Worm (Caenorhabditis elegans) whole organism, mixed stage, embryonic: Measurements from ENCODE around the gene R09D1.13.

Source experiments
- M03D4.4 ChIP-seq: sonication (generic microtip); optimal IDR thresholded peaks from 2 replicates; lab custom pipeline; 2017; ENCODE audit warnings: mild to moderate bottlenecking, missing genetic modification characterization, missing compliant biosample characterization
- blmp-1 ChIP-seq: fragments of 150-350 bp; optimal IDR thresholded peaks from 2 replicates; lab custom pipeline; 2014; ENCODE audit warnings: missing biosample characterization, missing genetic modification characterization
- ceh-39 ChIP-seq: fragments of 150-350 bp; optimal IDR thresholded peaks from 2 replicates; lab custom pipeline; 2014; ENCODE audit warnings: missing biosample characterization, missing genetic modification characterization
- ceh-43 ChIP-seq: fragments of 200-800 bp; sonication (Bioruptor generic); optimal IDR thresholded peaks from 2 replicates; lab custom pipeline; 2018; ENCODE audit warnings: mild to moderate bottlenecking, missing genetic modification characterization, moderate library complexity, missing compliant biosample characterization
- ceh-83 ChIP-seq: fragments of 200-800 bp; sonication (Bioruptor generic); optimal IDR thresholded peaks from 2 replicates; lab custom pipeline; 2018; ENCODE audit warnings: mild to moderate bottlenecking, missing genetic modification characterization, missing compliant biosample characterization
- ces-1 ChIP-seq: fragments of 150-350 bp; optimal IDR thresholded peaks from 2 replicates; lab custom pipeline; 2014; ENCODE audit warnings: missing biosample characterization, missing genetic modification reagents, missing genetic modification characterization
- cnd-1 ChIP-seq: fragments of 200-800 bp; sonication (Bioruptor generic); optimal IDR thresholded peaks from 2 replicates; lab custom pipeline; 2018; ENCODE audit warnings: mild to moderate bottlenecking, missing genetic modification characterization, missing compliant biosample characterization
- drap-1 ChIP-seq: fragments of 200-800 bp; sonication (Bioruptor generic); optimal IDR thresholded peaks from 3 replicates; lab custom pipeline; 2018; ENCODE audit warnings: mild to moderate bottlenecking, missing genetic modification characterization, missing compliant biosample characterization
- elt-1 ChIP-seq: sonication (generic microtip); optimal IDR thresholded peaks from 2 replicates; lab custom pipeline; 2017; ENCODE audit warnings: missing genetic modification characterization, mild to moderate bottlenecking, missing compliant biosample characterization, antibody characterized with exemption, moderate library complexity, borderline replicate concordance; ENCODE audit not compliant: insufficient read depth
- flh-1 ChIP-seq: fragments of 200-800 bp; sonication (Bioruptor generic); optimal IDR thresholded peaks from 2 replicates; lab custom pipeline; 2018; ENCODE audit warnings: mild to moderate bottlenecking, missing genetic modification characterization, moderate library complexity, missing compliant biosample characterization
- ham-2 ChIP-seq: fragments of 200-800 bp; sonication (Bioruptor generic); optimal IDR thresholded peaks from 2 replicates; lab custom pipeline; 2018; ENCODE audit warnings: mild to moderate bottlenecking, missing genetic modification characterization, missing compliant biosample characterization
- hlh-1 ChIP-seq: fragments of 150-350 bp; optimal IDR thresholded peaks from 2 replicates; lab custom pipeline; 2014; ENCODE audit warnings: missing biosample characterization, missing genetic modification reagents, missing genetic modification characterization
- lin-32 ChIP-seq: fragments of 200-800 bp; sonication (Bioruptor generic); optimal IDR thresholded peaks from 2 replicates; lab custom pipeline; 2018; ENCODE audit warnings: mild to moderate bottlenecking, missing genetic modification characterization, missing compliant biosample characterization
- mab-5 ChIP-seq: fragments of 150-350 bp; optimal IDR thresholded peaks from 2 replicates; lab custom pipeline; 2014; ENCODE audit warnings: missing biosample characterization, missing genetic modification characterization
- mls-2 ChIP-seq: sonication (generic microtip); optimal IDR thresholded peaks from 2 replicates; lab custom pipeline; 2016; ENCODE audit warnings: mild to moderate bottlenecking, missing genetic modification characterization, moderate library complexity, missing compliant biosample characterization
- nhr-12 ChIP-seq: fragments of 150-350 bp; optimal IDR thresholded peaks from 2 replicates; lab custom pipeline; 2014; ENCODE audit warnings: missing biosample characterization, missing genetic modification characterization
- nhr-237 ChIP-seq: fragments of 150-350 bp; optimal IDR thresholded peaks from 2 replicates; lab custom pipeline; 2014; ENCODE audit warnings: missing biosample characterization, missing genetic modification characterization
- nhr-28 ChIP-seq: fragments of 150-350 bp; optimal IDR thresholded peaks from 2 replicates; lab custom pipeline; 2014; ENCODE audit warnings: missing biosample characterization, missing genetic modification characterization
- pha-4 ChIP-seq: fragments of 150-350 bp; optimal IDR thresholded peaks from 2 replicates; lab custom pipeline; 2018; ENCODE audit warnings: missing biosample characterization, missing genetic modification reagents, missing genetic modification characterization
- snpc-4 ChIP-seq: fragments of 150-350 bp; optimal IDR thresholded peaks from 2 replicates; lab custom pipeline; 2014; ENCODE audit warnings: missing biosample characterization, missing genetic modification characterization
- sptf-1 ChIP-seq: sonication (generic microtip); optimal IDR thresholded peaks from 2 replicates; lab custom pipeline; 2017; ENCODE audit warnings: mild to moderate bottlenecking, missing genetic modification characterization, moderate library complexity, missing compliant biosample characterization
- tbx-8 ChIP-seq: fragments of 200-800 bp; sonication (Bioruptor generic); optimal IDR thresholded peaks from 2 replicates; lab custom pipeline; 2018; ENCODE audit warnings: mild to moderate bottlenecking, missing genetic modification characterization, moderate library complexity, missing compliant biosample characterization
- unc-120 ChIP-seq: sonication (generic microtip); optimal IDR thresholded peaks from 2 replicates; lab custom pipeline; 2017; ENCODE audit warnings: missing genetic modification characterization, missing compliant biosample characterization; ENCODE audit not compliant: poor library complexity, severe bottlenecking
- zip-8 ChIP-seq: fragments of 150-350 bp; optimal IDR thresholded peaks from 2 replicates; lab custom pipeline; 2014; ENCODE audit warnings: missing biosample characterization, missing genetic modification characterization

R09D1.13 gene

ce11 chrII:9433609-9434008, 11.7 kb downstream of the R09D1.13 start, which contains the start of gene kin-15:
Gene kin-15, minus strand, starts transcription at chrII:9433709.
- TF ChIP-seq ceh-39 (tag; lab: Kevin White, UChicago) (no peak), flh-1 (no peak), M03D4.4 (tag; lab: Kevin White, UChicago) (no peak), snpc-4 (tag; lab: Kevin White, UChicago) (no peak), zip-8 (tag; lab: Kevin White, UChicago) (no peak), ceh-43 (no peak), unc-120 (tag; lab: Kevin White, UChicago) (no peak), blmp-1 (tag; lab: Kevin White, UChicago) (no peak), pha-4 (tag; lab: Kevin White, UChicago) (no peak), mls-2 (no peak), nhr-12 (no peak), hlh-1 (tag; lab: Kevin White, UChicago) (no peak)

ce11 chrII:9431119-9431518, 14.1 kb downstream of the R09D1.13 start:
- no peak for TF ChIP-seq nhr-28 (tag; lab: Kevin White, UChicago)
- TF ChIP-seq ces-1 (GFP tag; lab: Kevin White, UChicago), result peak; percentile 27

- TF ChIP-seq mab-5 (tag; lab: Kevin White, UChicago) (no peak), lin-32 (GFP tag; lab: Kevin White, UChicago) (no peak)
Observed at ce11 chrII:9427644-9428043, 17.6 kb downstream of the R09D1.13 start, which contains the start of gene M176.5. Gene M176.5, minus strand, starts transcription at chrII:9427744.

ce11 chrII:9426076-9426475, 19.2 kb downstream of the R09D1.13 start, which contains the start of gene M176.10:
Gene M176.10, minus strand, starts transcription at chrII:9426176.
- no peak for TF ChIP-seq lin-32 (GFP tag; lab: Kevin White, UChicago)
- no peak for TF ChIP-seq ceh-83
- no peak for TF ChIP-seq ceh-39 (tag; lab: Kevin White, UChicago)
- no peak for TF ChIP-seq tbx-8 (GFP tag; lab: Kevin White, UChicago)

- TF ChIP-seq sptf-1, result no peak
- no peak for TF ChIP-seq ces-1 (GFP tag; lab: Kevin White, UChicago)
- TF ChIP-seq mls-2, result no peak
- no peak for TF ChIP-seq pha-4 (tag; lab: Kevin White, UChicago)
- no peak for TF ChIP-seq tbx-8 (GFP tag; lab: Kevin White, UChicago)
- no peak for TF ChIP-seq cnd-1
- TF ChIP-seq snpc-4 (tag; lab: Kevin White, UChicago), result no peak
- no peak for TF ChIP-seq ceh-43
- no peak for TF ChIP-seq nhr-12
- no peak for TF ChIP-seq blmp-1 (tag; lab: Kevin White, UChicago)
- TF ChIP-seq nhr-237 (tag; lab: Kevin White, UChicago), result no peak
- TF ChIP-seq, all 35 proteins: peak for 0
Observed at ce11 chrII:9421969-9422368, 23.3 kb downstream of the R09D1.13 start, which contains the start of gene M176.11. Gene M176.11, plus strand, starts transcription at chrII:9422269.

- TF ChIP-seq ceh-43, result no peak
- no peak for TF ChIP-seq cnd-1
- no peak for TF ChIP-seq ham-2 (GFP tag; lab: Kevin White, UChicago)
- TF ChIP-seq flh-1, result no peak
- TF ChIP-seq elt-1, result no peak
Observed at ce11 chrII:9418843-9419532, 26.3 kb downstream of the R09D1.13 start.

ce11 chrII:9418065-9418567, 27.2 kb downstream of the R09D1.13 start, which contains the start of the genes M176.4 and M176.16:
Gene M176.4, plus strand, starts transcription at chrII:9418365.
Gene M176.16, plus strand, starts transcription at chrII:9418517.
- TF ChIP-seq unc-120 (tag; lab: Kevin White, UChicago), result no peak
- TF ChIP-seq pha-4 (tag; lab: Kevin White, UChicago), result no peak
- TF ChIP-seq drap-1 (GFP tag; lab: Kevin White, UChicago), result no peak
